Worm (Caenorhabditis elegans) whole organism, mixed stage, embryonic: ENCODE data around the gene Y116A8C.24.
"Not testable (repeated sequence)": the region's sequence is repeated elsewhere in the genome, so short reads cannot be mapped to it uniquely, and the experiment has no call there.

Experiments used
- M03D4.4 ChIP-seq: sonication (generic microtip); optimal IDR thresholded peaks from 2 replicates; lab custom pipeline; 2017; ENCODE audit warnings: mild to moderate bottlenecking, missing genetic modification characterization, missing compliant biosample characterization
- blmp-1 ChIP-seq: fragments of 150-350 bp; optimal IDR thresholded peaks from 2 replicates; lab custom pipeline; 2014; ENCODE audit warnings: missing biosample characterization, missing genetic modification characterization
- ceh-43 ChIP-seq: fragments of 200-800 bp; sonication (Bioruptor generic); optimal IDR thresholded peaks from 2 replicates; lab custom pipeline; 2018; ENCODE audit warnings: mild to moderate bottlenecking, missing genetic modification characterization, moderate library complexity, missing compliant biosample characterization
- cnd-1 ChIP-seq: fragments of 200-800 bp; sonication (Bioruptor generic); optimal IDR thresholded peaks from 2 replicates; lab custom pipeline; 2018; ENCODE audit warnings: mild to moderate bottlenecking, missing genetic modification characterization, missing compliant biosample characterization
- elt-1 ChIP-seq: sonication (generic microtip); optimal IDR thresholded peaks from 2 replicates; lab custom pipeline; 2017; ENCODE audit warnings: missing genetic modification characterization, mild to moderate bottlenecking, missing compliant biosample characterization, antibody characterized with exemption, moderate library complexity, borderline replicate concordance; ENCODE audit not compliant: insufficient read depth
- elt-3 ChIP-seq: fragments of 150-350 bp; optimal IDR thresholded peaks from 2 replicates; lab custom pipeline; 2014; ENCODE audit warnings: missing biosample characterization, missing genetic modification characterization
- flh-1 ChIP-seq: fragments of 200-800 bp; sonication (Bioruptor generic); optimal IDR thresholded peaks from 2 replicates; lab custom pipeline; 2018; ENCODE audit warnings: mild to moderate bottlenecking, missing genetic modification characterization, moderate library complexity, missing compliant biosample characterization
- ham-2 ChIP-seq: fragments of 200-800 bp; sonication (Bioruptor generic); optimal IDR thresholded peaks from 2 replicates; lab custom pipeline; 2018; ENCODE audit warnings: mild to moderate bottlenecking, missing genetic modification characterization, missing compliant biosample characterization
- hlh-1 ChIP-seq: fragments of 150-350 bp; optimal IDR thresholded peaks from 2 replicates; lab custom pipeline; 2014; ENCODE audit warnings: missing biosample characterization, missing genetic modification reagents, missing genetic modification characterization
- lin-13 ChIP-seq: fragments of 150-350 bp; optimal IDR thresholded peaks from 2 replicates; lab custom pipeline; 2014; ENCODE audit warnings: missing biosample characterization, missing genetic modification characterization
- lin-32 ChIP-seq: fragments of 200-800 bp; sonication (Bioruptor generic); optimal IDR thresholded peaks from 2 replicates; lab custom pipeline; 2018; ENCODE audit warnings: mild to moderate bottlenecking, missing genetic modification characterization, missing compliant biosample characterization
- mab-5 ChIP-seq: fragments of 150-350 bp; optimal IDR thresholded peaks from 2 replicates; lab custom pipeline; 2014; ENCODE audit warnings: missing biosample characterization, missing genetic modification characterization
- mep-1 ChIP-seq: fragments of 150-350 bp; optimal IDR thresholded peaks from 2 replicates; lab custom pipeline; 2017; ENCODE audit warnings: missing biosample characterization, missing genetic modification reagents, missing genetic modification characterization, inconsistent platforms
- mls-2 ChIP-seq: sonication (generic microtip); optimal IDR thresholded peaks from 2 replicates; lab custom pipeline; 2016; ENCODE audit warnings: mild to moderate bottlenecking, missing genetic modification characterization, moderate library complexity, missing compliant biosample characterization
- nhr-12 ChIP-seq: fragments of 150-350 bp; optimal IDR thresholded peaks from 2 replicates; lab custom pipeline; 2014; ENCODE audit warnings: missing biosample characterization, missing genetic modification characterization
- nhr-2 ChIP-seq: fragments of 150-350 bp; optimal IDR thresholded peaks from 2 replicates; lab custom pipeline; 2014; ENCODE audit warnings: missing biosample characterization, missing genetic modification characterization
- nhr-237 ChIP-seq: fragments of 150-350 bp; optimal IDR thresholded peaks from 2 replicates; lab custom pipeline; 2014; ENCODE audit warnings: missing biosample characterization, missing genetic modification characterization
- nhr-28 ChIP-seq: fragments of 150-350 bp; optimal IDR thresholded peaks from 2 replicates; lab custom pipeline; 2014; ENCODE audit warnings: missing biosample characterization, missing genetic modification characterization
- nhr-76 ChIP-seq: sonication (generic microtip); optimal IDR thresholded peaks from 2 replicates; lab custom pipeline; 2017; ENCODE audit warnings: missing biosample characterization, missing genetic modification characterization
- pha-4 ChIP-seq: fragments of 150-350 bp; optimal IDR thresholded peaks from 2 replicates; lab custom pipeline; 2018; ENCODE audit warnings: missing biosample characterization, missing genetic modification reagents, missing genetic modification characterization
- sem-2 ChIP-seq: fragments of 200-800 bp; sonication (Bioruptor generic); optimal IDR thresholded peaks from 2 replicates; lab custom pipeline; 2018; ENCODE audit warnings: mild to moderate bottlenecking, missing genetic modification characterization, missing compliant biosample characterization
- snpc-4 ChIP-seq: fragments of 150-350 bp; optimal IDR thresholded peaks from 2 replicates; lab custom pipeline; 2014; ENCODE audit warnings: missing biosample characterization, missing genetic modification characterization
- tbx-8 ChIP-seq: fragments of 200-800 bp; sonication (Bioruptor generic); optimal IDR thresholded peaks from 2 replicates; lab custom pipeline; 2018; ENCODE audit warnings: mild to moderate bottlenecking, missing genetic modification characterization, moderate library complexity, missing compliant biosample characterization
- unc-120 ChIP-seq: sonication (generic microtip); optimal IDR thresholded peaks from 2 replicates; lab custom pipeline; 2017; ENCODE audit warnings: missing genetic modification characterization, missing compliant biosample characterization; ENCODE audit not compliant: poor library complexity, severe bottlenecking
- unc-39 ChIP-seq: fragments of 150-350 bp; optimal IDR thresholded peaks from 2 replicates; lab custom pipeline; 2014; ENCODE audit warnings: missing biosample characterization, missing genetic modification characterization
- unc-62 ChIP-seq: fragments of 150-350 bp; optimal IDR thresholded peaks from 2 replicates; lab custom pipeline; 2014; ENCODE audit warnings: missing biosample characterization, missing genetic modification reagents, missing genetic modification characterization
- zip-8 ChIP-seq: fragments of 150-350 bp; optimal IDR thresholded peaks from 2 replicates; lab custom pipeline; 2014; ENCODE audit warnings: missing biosample characterization, missing genetic modification characterization

Gene Y116A8C.24

ce11 chrIV:17084839-17085238, 14.1 kb upstream of the Y116A8C.24 start:
- TF ChIP-seq ham-2 (GFP tag; lab: Kevin White, UChicago) (no peak), nhr-237 (tag; lab: Kevin White, UChicago) (no peak), zip-8 (tag; lab: Kevin White, UChicago) (no peak), nhr-12 (tag; lab: Kevin White, UChicago) (no peak), mls-2 (tag; lab: Kevin White, UChicago) (no peak), unc-120 (tag; lab: Kevin White, UChicago) (no peak), hlh-1 (tag; lab: Kevin White, UChicago) (no peak)

ce11 chrIV:17084317-17084716, 13.6 kb upstream of the Y116A8C.24 start:
- TF ChIP-seq cnd-1 (tag; lab: Kevin White, UChicago) (no peak), zip-8 (tag; lab: Kevin White, UChicago) (no peak)

- TF ChIP-seq mep-1 (tag; lab: Kevin White, UChicago): no peak
- TF ChIP-seq ceh-43 (GFP tag; lab: Kevin White, UChicago): no peak
- TF ChIP-seq elt-3 (tag; lab: Kevin White, UChicago): no peak
- no peak for TF ChIP-seq unc-39 (tag; lab: Kevin White, UChicago)
- no peak for TF ChIP-seq snpc-4 (tag; lab: Kevin White, UChicago)
- no peak for TF ChIP-seq lin-32 (GFP tag; lab: Kevin White, UChicago)
- TF ChIP-seq nhr-12 (tag; lab: Kevin White, UChicago): no peak
- no peak for TF ChIP-seq unc-62
- TF ChIP-seq pha-4 (tag; lab: Kevin White, UChicago): no peak
- TF ChIP-seq lin-13 (tag; lab: Kevin White, UChicago): no peak
- no peak for TF ChIP-seq cnd-1 (tag; lab: Kevin White, UChicago)
- TF ChIP-seq unc-120 (tag; lab: Kevin White, UChicago): no peak
- TF ChIP-seq tbx-8 (GFP tag; lab: Kevin White, UChicago): no peak
- no peak for TF ChIP-seq elt-1 (tag; lab: Kevin White, UChicago)
- TF ChIP-seq M03D4.4: no peak
- TF ChIP-seq mls-2 (tag; lab: Kevin White, UChicago): no peak
- TF ChIP-seq nhr-76 (tag; lab: Kevin White, UChicago): no peak
Observed at ce11 chrIV:17078649-17079048, 8.0 kb upstream of the Y116A8C.24 start, which contains the start of gene Y116A8C.25. Gene Y116A8C.25 (minus strand): TSS chrIV:17078749.

ce11 chrIV:17064937-17065336, 5.8 kb downstream of the Y116A8C.24 start, which contains the start of gene Y116A8C.465:
Gene Y116A8C.465 (plus strand): TSS chrIV:17065237.
- TF ChIP-seq blmp-1 (tag; lab: Kevin White, UChicago); sem-2 (GFP tag; lab: Kevin White, UChicago); nhr-12 (tag; lab: Kevin White, UChicago): not testable (repeated sequence)

ce11 chrIV:17063700-17064099, 7.0 kb downstream of the Y116A8C.24 start, which contains the start of gene Y116A8C.467:
Gene Y116A8C.467 (minus strand): TSS chrIV:17063800.
- TF ChIP-seq nhr-28 (tag; lab: Kevin White, UChicago); sem-2 (GFP tag; lab: Kevin White, UChicago); flh-1 (GFP tag; lab: Kevin White, UChicago): not testable (repeated sequence)

- TF ChIP-seq nhr-76 (tag; lab: Kevin White, UChicago) (no peak), mab-5 (tag; lab: Kevin White, UChicago) (no peak), nhr-2 (tag; lab: Kevin White, UChicago) (no peak), zip-8 (tag; lab: Kevin White, UChicago) (no peak), snpc-4 (tag; lab: Kevin White, UChicago) (no peak), ceh-43 (GFP tag; lab: Kevin White, UChicago) (no peak)
Observed at ce11 chrIV:17058036-17058435, 12.7 kb downstream of the Y116A8C.24 start, which contains the start of gene Y116A8C.44. Gene Y116A8C.44 (minus strand): TSS chrIV:17058136.
